Fruit fly (Drosophila melanogaster) whole organism, adult: ENCODE results near the gene Nab2.

Experiments
- CG12768 ChIP-seq: fragments of 200-800 bp; sonication (Bioruptor generic); optimal IDR thresholded peaks from 2 replicates; lab custom pipeline; 2017; ENCODE audit warnings: missing biosample characterization, missing genetic modification characterization, mild to moderate bottlenecking, moderate library complexity, missing genetic modification reagents
- CG33017 ChIP-seq: fragments of 200-800 bp; sonication (Bioruptor generic); optimal IDR thresholded peaks from 2 replicates; lab custom pipeline; 2018; ENCODE audit warnings: missing biosample characterization, mild to moderate bottlenecking, missing genetic modification characterization, moderate library complexity
- bab1 ChIP-seq: fragments of 200-800 bp; sonication (Bioruptor generic); optimal IDR thresholded peaks from 3 replicates; lab custom pipeline; 2019; ENCODE audit warnings: missing biosample characterization, mild to moderate bottlenecking, missing genetic modification characterization, moderate library complexity
- tj ChIP-seq: fragments of 200-800 bp; sonication (Bioruptor generic); optimal IDR thresholded peaks from 3 replicates; lab custom pipeline; 2017; ENCODE audit warnings: missing biosample characterization, mild to moderate bottlenecking, missing genetic modification characterization, moderate library complexity

dm6 chr3R:24367120-24367519 lies 48.9 kb upstream of the Nab2 start, which contains the start of gene CG42811:
- TF ChIP-seq CG12768 (GFP tag; lab: Kevin White, UChicago) (no peak), CG33017 (no peak), bab1 (GFP tag; lab: Kevin White, UChicago) (no peak), tj (GFP tag; lab: Kevin White, UChicago) (no peak)
